Fruit fly (Drosophila melanogaster) whole organism, embryonic: ENCODE data around the gene Pisd.
A peak's percentile ranks its signal among the peaks of the same experiment; 100 is the strongest.

Source experiments
- C15 ChIP-seq: fragments of 200-800 bp; sonication (Bioruptor generic); IDR thresholded peaks from 3 replicates; pipeline ENCODE4 v1.3.6; 2022; ENCODE audit warnings: missing biosample characterization, missing genetic modification characterization
- CG10209 ChIP-seq: fragments of 200-800 bp; sonication (Bioruptor generic); optimal IDR thresholded peaks from 3 replicates; lab custom pipeline; 2017; ENCODE audit warnings: missing biosample characterization, mild to moderate bottlenecking, missing genetic modification characterization, missing genetic modification reagents
- CG11696 ChIP-seq: fragments of 200-800 bp; sonication (Bioruptor generic); IDR thresholded peaks from 2 replicates; pipeline ENCODE4 v1.3.6; 2022; ENCODE audit warnings: missing biosample characterization, missing genetic modification characterization
- CG12299 ChIP-seq: fragments of 200-800 bp; sonication (Bioruptor generic); optimal IDR thresholded peaks from 2 replicates; lab custom pipeline; 2018; ENCODE audit warnings: missing biosample characterization, mild to moderate bottlenecking, missing genetic modification characterization
- CG12769 ChIP-seq: fragments of 200-800 bp; sonication (Bioruptor generic); optimal IDR thresholded peaks from 2 replicates; lab custom pipeline; 2019; ENCODE audit warnings: missing biosample characterization, mild to moderate bottlenecking, missing genetic modification characterization, moderate library complexity
- CG1647 ChIP-seq: fragments of 200-800 bp; sonication (Bioruptor generic); optimal IDR thresholded peaks from 3 replicates; lab custom pipeline; 2016; ENCODE audit warnings: missing biosample characterization, missing genetic modification characterization
- CG18476 ChIP-seq: fragments of 200-800 bp; sonication (Bioruptor generic); optimal IDR thresholded peaks from 2 replicates; lab custom pipeline; 2016; ENCODE audit warnings: missing biosample characterization, mild to moderate bottlenecking, missing genetic modification characterization
- CG2129 ChIP-seq: fragments of 200-800 bp; sonication (Bioruptor generic); IDR thresholded peaks from 2 replicates; pipeline ENCODE4 v1.3.6; 2022; ENCODE audit warnings: missing biosample characterization, missing genetic modification characterization; ENCODE audit not compliant: partially characterized antibody
- CG33213 ChIP-seq: fragments of 200-800 bp; sonication (Bioruptor generic); optimal IDR thresholded peaks from 3 replicates; lab custom pipeline; 2016; ENCODE audit warnings: missing biosample characterization, missing genetic modification characterization
- CG4360 ChIP-seq: fragments of 200-800 bp; sonication (Bioruptor generic); IDR thresholded peaks from 2 replicates; pipeline ENCODE4 v1.3.6; 2022; ENCODE audit warnings: missing biosample characterization, missing genetic modification characterization
- CG4730 ChIP-seq: fragments of 200-800 bp; sonication (Bioruptor generic); IDR thresholded peaks from 2 replicates; pipeline ENCODE4 v1.3.6; 2022; ENCODE audit warnings: missing biosample characterization, missing genetic modification characterization
- CG5180 ChIP-seq: fragments of 200-800 bp; sonication (Bioruptor generic); optimal IDR thresholded peaks from 3 replicates; lab custom pipeline; 2017; ENCODE audit warnings: missing biosample characterization, missing genetic modification characterization, mild to moderate bottlenecking, moderate library complexity, missing genetic modification reagents
- CG7372 ChIP-seq: fragments of 200-800 bp; sonication (Bioruptor generic); IDR thresholded peaks from 2 replicates; pipeline ENCODE4 v1.3.6; 2022; ENCODE audit warnings: missing biosample characterization, missing genetic modification characterization
- CG7745 ChIP-seq: fragments of 200-800 bp; sonication (Bioruptor generic); optimal IDR thresholded peaks from 2 replicates; lab custom pipeline; 2018; ENCODE audit warnings: missing biosample characterization, mild to moderate bottlenecking, missing genetic modification characterization, moderate library complexity
- CG7928 ChIP-seq: fragments of 200-800 bp; sonication (Bioruptor generic); optimal IDR thresholded peaks from 2 replicates; lab custom pipeline; 2017; ENCODE audit warnings: missing biosample characterization, mild to moderate bottlenecking, missing genetic modification characterization
- CG7987 ChIP-seq: fragments of 200-800 bp; sonication (Bioruptor generic); optimal IDR thresholded peaks from 2 replicates; lab custom pipeline; 2018; ENCODE audit warnings: missing biosample characterization, mild to moderate bottlenecking, missing genetic modification characterization, moderate library complexity
- CG8944 ChIP-seq: fragments of 200-800 bp; sonication (Bioruptor generic); optimal IDR thresholded peaks from 3 replicates; lab custom pipeline; 2016; ENCODE audit warnings: missing biosample characterization, missing genetic modification characterization
- CHES-1-like ChIP-seq: fragments of 200-800 bp; sonication (Bioruptor generic); optimal IDR thresholded peaks from 2 replicates; lab custom pipeline; 2016; ENCODE audit warnings: missing biosample characterization, missing genetic modification characterization
- Chrac-16 ChIP-seq: fragments of 200-800 bp; sonication (Bioruptor generic); optimal IDR thresholded peaks from 3 replicates; lab custom pipeline; 2016; ENCODE audit warnings: missing biosample characterization, missing genetic modification characterization
- D19B ChIP-seq: fragments of 200-800 bp; sonication (Bioruptor generic); optimal IDR thresholded peaks from 2 replicates; lab custom pipeline; 2017; ENCODE audit warnings: missing biosample characterization, mild to moderate bottlenecking, missing genetic modification characterization
- Dp ChIP-seq: fragments of 200-800 bp; sonication (Bioruptor generic); optimal IDR thresholded peaks from 2 replicates; lab custom pipeline; 2018; ENCODE audit warnings: missing biosample characterization, mild to moderate bottlenecking, missing genetic modification characterization, moderate library complexity
- Drgx ChIP-seq: fragments of 200-800 bp; sonication (Bioruptor generic); IDR thresholded peaks from 2 replicates; pipeline ENCODE4 v1.3.6; 2022; ENCODE audit warnings: missing biosample characterization, missing genetic modification characterization
- Hand ChIP-seq: fragments of 200-800 bp; sonication (Bioruptor generic); optimal IDR thresholded peaks from 2 replicates; lab custom pipeline; 2017; ENCODE audit warnings: mild to moderate bottlenecking, missing biosample characterization, missing genetic modification reagents, missing genetic modification characterization
- HmgD ChIP-seq: fragments of 200-800 bp; sonication (Bioruptor generic); optimal IDR thresholded peaks from 3 replicates; lab custom pipeline; 2016; ENCODE audit warnings: missing biosample characterization, missing genetic modification characterization
- Med ChIP-seq: fragments of 200-800 bp; sonication (Bioruptor generic); peaks from one replicate; lab custom pipeline; 2016; ENCODE audit warnings: missing biosample characterization, missing genetic modification characterization, mild to moderate bottlenecking, inconsistent platforms, moderate library complexity
- Myb ChIP-seq: fragments of 200-800 bp; sonication (Bioruptor generic); optimal IDR thresholded peaks from 2 replicates; lab custom pipeline; 2016; ENCODE audit warnings: missing biosample characterization, missing genetic modification characterization
- Neu2 ChIP-seq: fragments of 200-800 bp; sonication (Bioruptor generic); optimal IDR thresholded peaks from 3 replicates; lab custom pipeline; 2016; ENCODE audit warnings: missing biosample characterization, missing genetic modification characterization, borderline replicate concordance
- Oli ChIP-seq: fragments of 200-800 bp; sonication (Bioruptor generic); optimal IDR thresholded peaks from 2 replicates; lab custom pipeline; 2018; ENCODE audit warnings: missing biosample characterization, mild to moderate bottlenecking, missing genetic modification characterization, moderate library complexity
- Sox102F ChIP-seq: fragments of 200-800 bp; sonication (Bioruptor generic); optimal IDR thresholded peaks from 2 replicates; lab custom pipeline; 2018; ENCODE audit warnings: missing biosample characterization, mild to moderate bottlenecking, missing genetic modification characterization, moderate library complexity
- Stat92E ChIP-seq, 3 experiments: fragments of >200 bp in 2 of 3; fragments of 200-800 bp in 1 of 3; sonication (Bioruptor generic) in 1 of 3; optimal IDR thresholded peaks; 2 replicates each; lab custom pipeline; 2017 to 2019; ENCODE audit warnings: missing biosample characterization in 3 of 3, missing genetic modification characterization in 3 of 3, mild to moderate bottlenecking in 1 of 3, moderate library complexity in 1 of 3
- ara ChIP-seq: fragments of 200-800 bp; sonication (Bioruptor generic); IDR thresholded peaks from 2 replicates; pipeline ENCODE4 v1.3.6; 2022; ENCODE audit warnings: missing biosample characterization, missing genetic modification characterization
- bab2 ChIP-seq: fragments of 200-800 bp; sonication (Bioruptor generic); optimal IDR thresholded peaks from 2 replicates; lab custom pipeline; 2016; ENCODE audit warnings: missing biosample characterization, missing genetic modification characterization
- dan ChIP-seq: fragments of 200-800 bp; sonication (Bioruptor generic); IDR thresholded peaks from 2 replicates; pipeline ENCODE4 v1.3.6; 2022; ENCODE audit warnings: missing biosample characterization, missing genetic modification characterization
- ems ChIP-seq: fragments of 200-800 bp; sonication (Bioruptor generic); optimal IDR thresholded peaks from 3 replicates; lab custom pipeline; 2016; ENCODE audit warnings: missing biosample characterization, missing genetic modification characterization
- fd3F ChIP-seq: fragments of 200-800 bp; sonication (Bioruptor generic); optimal IDR thresholded peaks from 2 replicates; lab custom pipeline; 2018; ENCODE audit warnings: missing biosample characterization, mild to moderate bottlenecking, missing genetic modification characterization, moderate library complexity
- fu2 ChIP-seq: fragments of 200-800 bp; sonication (Bioruptor generic); optimal IDR thresholded peaks from 2 replicates; lab custom pipeline; 2016; ENCODE audit warnings: missing biosample characterization, missing genetic modification characterization
- lab ChIP-seq: fragments of 200-800 bp; sonication (Bioruptor generic); optimal IDR thresholded peaks from 3 replicates; lab custom pipeline; 2017; ENCODE audit warnings: missing biosample characterization, missing genetic modification characterization, mild to moderate bottlenecking, moderate library complexity, missing genetic modification reagents
- lola ChIP-seq, 3 experiments: fragments of >200 bp in 2 of 3; fragments of 200-800 bp in 1 of 3; sonication (Bioruptor generic) in 1 of 3; optimal IDR thresholded peaks; 2 replicates each; lab custom pipeline; 2017 to 2019; ENCODE audit warnings: missing biosample characterization in 3 of 3, missing genetic modification characterization in 3 of 3, mild to moderate bottlenecking in 1 of 3, moderate library complexity in 1 of 3
- nom ChIP-seq: fragments of 200-800 bp; sonication (Bioruptor generic); optimal IDR thresholded peaks from 2 replicates; lab custom pipeline; 2017; ENCODE audit warnings: missing biosample characterization, missing genetic modification characterization, mild to moderate bottlenecking, moderate library complexity, missing genetic modification reagents
- pho ChIP-seq: fragments of 200-800 bp; sonication (Bioruptor generic); optimal IDR thresholded peaks from 2 replicates; lab custom pipeline; 2016; ENCODE audit warnings: missing biosample characterization, missing genetic modification characterization
- ranshi ChIP-seq: fragments of 200-800 bp; sonication (Bioruptor generic); IDR thresholded peaks from 2 replicates; pipeline ENCODE4 v1.3.6; 2022; ENCODE audit warnings: missing biosample characterization, missing genetic modification characterization
- row ChIP-seq: fragments of 200-800 bp; sonication (Bioruptor generic); IDR thresholded peaks from 3 replicates; pipeline ENCODE4 v1.3.6; 2022; ENCODE audit warnings: missing biosample characterization, missing genetic modification characterization
- schlank ChIP-seq: fragments of 200-800 bp; sonication (Bioruptor generic); optimal IDR thresholded peaks from 2 replicates; lab custom pipeline; 2018; ENCODE audit warnings: missing biosample characterization, mild to moderate bottlenecking, missing genetic modification characterization
- tgo ChIP-seq: fragments of 200-800 bp; sonication (Bioruptor generic); IDR thresholded peaks from 3 replicates; pipeline ENCODE4 v1.3.6; 2022; ENCODE audit warnings: missing biosample characterization, missing genetic modification characterization
- tio ChIP-seq: fragments of 200-800 bp; sonication (Bioruptor generic); optimal IDR thresholded peaks from 2 replicates; lab custom pipeline; 2017; ENCODE audit warnings: missing biosample characterization, missing genetic modification characterization, inconsistent platforms
- vvl ChIP-seq: fragments of 200-800 bp; sonication (Bioruptor generic); IDR thresholded peaks from 2 replicates; pipeline ENCODE4 v1.3.6; 2022; ENCODE audit warnings: missing biosample characterization, missing genetic modification characterization
- zfh2 ChIP-seq: fragments of 200-800 bp; sonication (Bioruptor generic); optimal IDR thresholded peaks from 2 replicates; lab custom pipeline; 2016; ENCODE audit warnings: missing biosample characterization, missing genetic modification characterization

Pisd gene

DNA sequence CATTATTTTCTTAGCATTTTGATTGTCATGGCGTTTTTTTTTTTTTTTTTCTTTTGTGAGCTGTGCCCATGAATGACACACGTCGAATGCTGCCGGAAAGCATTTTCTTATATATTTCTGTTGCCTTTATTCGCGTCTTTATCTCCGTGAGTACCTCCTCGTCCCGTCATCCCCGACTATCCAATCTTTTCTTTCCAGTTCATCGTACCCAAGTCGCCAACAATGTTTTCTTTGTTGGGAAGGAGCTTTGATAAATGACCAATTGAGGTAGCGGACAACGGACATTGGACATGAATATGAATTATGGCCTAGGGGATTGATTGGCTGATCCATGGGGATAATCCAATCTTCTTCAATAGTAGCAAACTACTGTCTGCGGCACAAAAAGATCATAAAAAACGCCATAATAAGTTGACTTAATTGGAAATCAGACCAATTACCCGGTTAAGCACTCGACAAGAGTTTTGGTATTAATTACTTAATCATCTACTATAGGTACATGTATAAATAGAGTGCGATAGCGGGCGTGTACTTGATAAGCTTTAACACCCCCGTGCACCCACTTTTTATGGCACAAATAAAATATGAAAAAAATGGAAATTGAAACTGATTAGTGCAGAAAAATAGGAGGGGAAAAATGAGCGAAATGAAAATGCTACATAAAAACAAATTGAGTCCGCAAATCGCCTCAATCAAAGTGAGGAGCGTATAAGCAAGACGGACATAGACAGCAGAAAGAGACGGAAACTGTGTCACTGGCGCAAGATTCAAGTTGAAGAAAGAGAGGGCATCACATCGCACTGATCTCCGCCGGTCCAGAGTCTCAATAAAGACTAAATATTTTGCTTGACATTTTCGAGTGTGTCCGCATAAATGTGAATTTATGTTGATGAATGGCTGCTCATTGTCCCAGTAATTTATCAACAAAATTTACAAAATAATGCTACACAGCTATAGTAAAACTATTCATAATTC is 34.4 kb upstream of the Pisd start (continued):
- TF ChIP-seq CG7745 (tag; lab: Kevin White, UChicago), result no peak
- TF ChIP-seq ems (GFP tag; lab: Kevin White, UChicago), result no peak
- no peak for TF ChIP-seq Hand (GFP tag; lab: Kevin White, UChicago)
- no peak for TF ChIP-seq lab (GFP tag; lab: Kevin White, UChicago)
- TF ChIP-seq schlank (tag; lab: Kevin White, UChicago), result no peak

DNA sequence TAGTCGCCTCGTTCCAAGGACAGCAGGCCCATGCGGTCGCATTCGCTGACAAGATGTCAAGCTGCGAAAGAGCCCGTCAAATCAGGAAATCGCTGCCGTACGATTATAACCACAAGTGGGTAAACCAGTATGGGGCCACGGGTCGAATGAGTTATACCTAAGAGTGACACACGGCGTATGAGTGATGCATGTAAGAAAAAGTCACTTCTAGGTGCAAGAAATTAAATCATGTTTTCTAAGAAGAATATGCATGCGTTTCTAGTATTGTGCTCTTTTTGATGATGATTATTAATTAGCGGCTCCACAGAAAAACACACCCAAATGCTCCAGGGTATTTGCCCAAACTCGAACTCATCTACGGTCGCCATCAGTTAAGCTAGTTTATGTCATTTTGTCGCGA is 32.9 kb upstream of the Pisd start:
- TF ChIP-seq pho (GFP tag; lab: Kevin White, UChicago) (no peak), CG12299 (tag; lab: Kevin White, UChicago) (no peak), ara (GFP tag; lab: Robert Waterston, UW) (no peak), Dp (GFP tag; lab: Kevin White, UChicago) (no peak), bab2 (GFP tag; lab: Kevin White, UChicago) (no peak), C15 (GFP tag; lab: Robert Waterston, UW) (no peak), CG7928 (no peak), CG1647 (GFP tag; lab: Kevin White, UChicago) (no peak), Myb (no peak), Stat92E (GFP tag; optimal IDR thresholded peaks at IDR 0.05; lab: Kevin White, UChicago) (no peak), lola (GFP tag; optimal IDR thresholded peaks at IDR 0.05; lab: Kevin White, UChicago) (no peak), ranshi (GFP tag; lab: Robert Waterston, UW) (no peak), CG8944 (GFP tag; lab: Kevin White, UChicago) (no peak), Sox102F (GFP tag; lab: Kevin White, UChicago) (peak; percentile 9), Med (GFP tag; lab: Kevin White, UChicago) (peak; percentile 54), D19B (peak; percentile 34), Chrac-16 (no peak), nom (GFP tag; lab: Kevin White, UChicago) (no peak), tgo (GFP tag; lab: Robert Waterston, UW) (no peak), CHES-1-like (GFP tag; lab: Kevin White, UChicago) (no peak), CG18476 (GFP tag; lab: Kevin White, UChicago) (no peak), CG33213 (GFP tag; lab: Kevin White, UChicago) (no peak), fu2 (GFP tag; lab: Kevin White, UChicago) (no peak), row (GFP tag; lab: Robert Waterston, UW) (peak; percentile 26; the same call in 1 of the 3 replicates), fd3F (GFP tag; lab: Kevin White, UChicago) (no peak), Oli (peak; percentile 10), CG10209 (no peak), CG4730 (GFP tag; lab: Robert Waterston, UW) (no peak), CG5180 (GFP tag; lab: Kevin White, UChicago) (no peak), CG7987 (GFP tag; lab: Kevin White, UChicago) (no peak), tio (GFP tag; lab: Kevin White, UChicago) (no peak), CG12769 (tag; lab: Kevin White, UChicago) (no peak), CG7372 (GFP tag; lab: Robert Waterston, UW) (peak; percentile 52; the same call in 1 of the 2 replicates), vvl (GFP tag; lab: Robert Waterston, UW) (0 out of 2 replicates have a peak, but pooled peaks have one; percentile 15), CG4360 (GFP tag; lab: Robert Waterston, UW) (no peak), HmgD (GFP tag; lab: Kevin White, UChicago) (no peak), CG11696 (GFP tag; lab: Robert Waterston, UW) (no peak), CG2129 (GFP tag; lab: Robert Waterston, UW) (no peak), Drgx (0 out of 2 replicates have a peak, but pooled peaks have one; percentile 43), zfh2 (GFP tag; lab: Kevin White, UChicago) (no peak), dan (GFP tag; lab: Robert Waterston, UW) (no peak), Neu2 (GFP tag; lab: Kevin White, UChicago) (no peak)
